Worm (Caenorhabditis elegans) whole organism, midembryonic: Measurements from ENCODE around the gene F20D6.11.

ENCODE experiments used
- flt-1 ChIP-seq: fragments of 200-800 bp; sonication (Bioruptor generic); IDR thresholded peaks from 2 replicates; pipeline ENCODE4 v1.3.6; 2022; ENCODE audit warnings: missing genetic modification characterization, missing compliant biosample characterization
- klf-2 ChIP-seq: fragments of 200-800 bp; sonication (Bioruptor generic); conservative IDR thresholded peaks from 2 replicates; pipeline ENCODE4 v1.3.6; 2022; ENCODE audit warnings: missing genetic modification reagents, missing genetic modification characterization, missing compliant biosample characterization

ce11 chrV:8188421-8188820 is 10.5 kb downstream of the F20D6.11 start, which contains the start of gene F20D6.15:
- TF ChIP-seq flt-1 (GFP tag; lab: Robert Waterston, UW), result no peak
- no peak for TF ChIP-seq klf-2 (GFP tag; lab: Robert Waterston, UW)
